Worm (Caenorhabditis elegans): ENCODE results near the gene srw-6.

DNA sequence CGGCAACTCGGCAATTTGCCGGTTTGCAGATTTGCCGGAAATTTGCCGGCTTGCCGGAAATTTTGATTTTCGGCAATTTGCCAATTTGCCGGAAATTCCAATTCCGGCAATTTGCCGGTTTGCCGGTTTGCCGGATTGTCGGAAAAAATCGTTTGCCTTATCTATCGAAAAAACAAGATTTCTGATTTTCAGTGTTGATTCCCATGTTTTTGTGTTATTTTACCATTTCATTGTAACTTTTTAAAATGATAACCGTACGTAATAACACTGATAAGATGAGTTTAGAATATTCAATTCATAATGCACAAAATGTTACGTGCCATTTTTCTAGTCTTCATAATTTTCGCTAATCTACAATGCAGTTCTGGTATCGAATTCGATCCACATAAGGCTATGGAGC, 47.6 kb upstream of the srw-6 start, which contains the start of gene oac-55:
- TF ChIP-seq ceh-82 (tag; optimal IDR thresholded peaks at IDR 0.05) (no peak), ceh-28 (tag; optimal IDR thresholded peaks at IDR 0.05) (no peak), lsy-12 (tag; optimal IDR thresholded peaks at IDR 0.05) (no peak), jun-1 (tag; optimal IDR thresholded peaks at IDR 0.05) (no peak), sea-2 (GFP tag; optimal IDR thresholded peaks at IDR 0.05) (no peak), mdl-1 (tag; optimal IDR thresholded peaks at IDR 0.05) (no peak), nhr-237 (tag; optimal IDR thresholded peaks at IDR 0.05) (no peak), nhr-11 (tag; optimal IDR thresholded peaks at IDR 0.05) (no peak), pha-4 (tag; optimal IDR thresholded peaks at IDR 0.05) (no peak), egl-27 (tag; optimal IDR thresholded peaks at IDR 0.05) (no peak), ztf-4 (tag; optimal IDR thresholded peaks at IDR 0.05) (no peak), lin-15B (tag; optimal IDR thresholded peaks at IDR 0.05) (no peak)
